Worm (Caenorhabditis elegans): ENCODE measurements around the gene Y16B4A.2.
A peak's percentile ranks its signal among the peaks of the same experiment; 100 is the strongest.

Gene Y16B4A.2

ce11 chrX:14771682-14772081 lies at the start of gene Y16B4A.2:
Gene Y16B4A.2, minus strand, starts transcription at chrX:14771851.
- TF ChIP-seq klf-2 (GFP tag; conservative IDR thresholded peaks at IDR 0.05) = no peak
- TF ChIP-seq ztf-29 (GFP tag; IDR thresholded peaks at IDR 0.05) = no peak
- TF ChIP-seq cog-1 (tag; optimal IDR thresholded peaks at IDR 0.05) = no peak
- TF ChIP-seq flt-1 (GFP tag; IDR thresholded peaks at IDR 0.05) = no peak

- TF ChIP-seq cog-1 (tag; optimal IDR thresholded peaks at IDR 0.05) = no peak
- TF ChIP-seq klf-2 (GFP tag; conservative IDR thresholded peaks at IDR 0.05) = no peak
- TF ChIP-seq ztf-29 (GFP tag; IDR thresholded peaks at IDR 0.05) = no peak
- TF ChIP-seq ref-1 (GFP tag; conservative IDR thresholded peaks at IDR 0.05) = no peak
- no peak for TF ChIP-seq tab-1 (GFP tag; IDR thresholded peaks at IDR 0.05)
- no peak for TF ChIP-seq med-1 (GFP tag; optimal IDR thresholded peaks at IDR 0.05; ENCODE audit: insufficient read depth)
- TF ChIP-seq T22C8.4 (GFP tag; IDR thresholded peaks at IDR 0.05) = no peak
- no peak for TF ChIP-seq ztf-23 (GFP tag; IDR thresholded peaks at IDR 0.05)
- TF ChIP-seq flt-1 (GFP tag; IDR thresholded peaks at IDR 0.05) = no peak
These were observed 47.8 kb upstream of the Y16B4A.2 start for ce11 chrX:14819495-14819894.

- no peak for TF ChIP-seq ztf-29 (GFP tag; IDR thresholded peaks at IDR 0.05)
- no peak for TF ChIP-seq ref-1 (GFP tag; conservative IDR thresholded peaks at IDR 0.05)
- 0 out of 2 replicates have a peak, but pooled peaks have one; percentile 64 for TF ChIP-seq tab-1 (GFP tag; IDR thresholded peaks at IDR 0.05)
- peak; percentile 93 for TF ChIP-seq cog-1 (tag; optimal IDR thresholded peaks at IDR 0.05)
- peak; percentile 27 for TF ChIP-seq T22C8.4 (GFP tag; IDR thresholded peaks at IDR 0.05)
- TF ChIP-seq flt-1 (GFP tag; IDR thresholded peaks at IDR 0.05) = peak; percentile 82; the same call in 1 of the 2 replicates
- peak; percentile 60; the same call in 1 of the 2 replicates for TF ChIP-seq ztf-23 (GFP tag; IDR thresholded peaks at IDR 0.05)
- no peak for TF ChIP-seq klf-2 (GFP tag; conservative IDR thresholded peaks at IDR 0.05)
- no peak for TF ChIP-seq med-1 (GFP tag; optimal IDR thresholded peaks at IDR 0.05; ENCODE audit: insufficient read depth)
These were observed 47.0 kb upstream of the Y16B4A.2 start, which contains the start of gene epn-1 for ce11 chrX:14818464-14819259. Gene epn-1, minus strand, starts transcription at chrX:14818514.

ce11 chrX:14816717-14817116 lies 45.1 kb upstream of the Y16B4A.2 start:
- TF ChIP-seq flt-1 (GFP tag; IDR thresholded peaks at IDR 0.05) (no peak), ref-1 (GFP tag; conservative IDR thresholded peaks at IDR 0.05) (no peak), klf-2 (GFP tag; conservative IDR thresholded peaks at IDR 0.05) (no peak), T22C8.4 (GFP tag; IDR thresholded peaks at IDR 0.05) (no peak), ztf-29 (GFP tag; IDR thresholded peaks at IDR 0.05) (no peak), cog-1 (tag; optimal IDR thresholded peaks at IDR 0.05) (no peak), tab-1 (GFP tag; IDR thresholded peaks at IDR 0.05) (no peak), ztf-23 (GFP tag; IDR thresholded peaks at IDR 0.05) (no peak), med-1 (GFP tag; optimal IDR thresholded peaks at IDR 0.05; ENCODE audit: insufficient read depth) (no peak)

ce11 chrX:14815412-14815811 lies 43.8 kb upstream of the Y16B4A.2 start:
- TF ChIP-seq ztf-29 (GFP tag; IDR thresholded peaks at IDR 0.05) (no peak), med-1 (GFP tag; optimal IDR thresholded peaks at IDR 0.05; ENCODE audit: insufficient read depth) (no peak), tab-1 (GFP tag; IDR thresholded peaks at IDR 0.05) (no peak)

- TF ChIP-seq flt-1 (GFP tag; IDR thresholded peaks at IDR 0.05) (no peak), ztf-23 (GFP tag; IDR thresholded peaks at IDR 0.05) (0 out of 2 replicates have a peak, but pooled peaks have one; percentile 51), cog-1 (tag; optimal IDR thresholded peaks at IDR 0.05) (peak; percentile 65)
These were observed 41.7 kb upstream of the Y16B4A.2 start for ce11 chrX:14813398-14813797.

ce11 chrX:14812061-14812460 lies 40.4 kb upstream of the Y16B4A.2 start, which contains the start of gene T04C10.3:
Gene T04C10.3, plus strand, starts transcription at chrX:14812361.
- TF ChIP-seq klf-2 (GFP tag; conservative IDR thresholded peaks at IDR 0.05) = no peak
- TF ChIP-seq T22C8.4 (GFP tag; IDR thresholded peaks at IDR 0.05) = no peak
- no peak for TF ChIP-seq ref-1 (GFP tag; conservative IDR thresholded peaks at IDR 0.05)
- TF ChIP-seq cog-1 (tag; optimal IDR thresholded peaks at IDR 0.05) = no peak
- TF ChIP-seq ztf-29 (GFP tag; IDR thresholded peaks at IDR 0.05) = no peak
- TF ChIP-seq flt-1 (GFP tag; IDR thresholded peaks at IDR 0.05) = no peak
- no peak for TF ChIP-seq tab-1 (GFP tag; IDR thresholded peaks at IDR 0.05)
- TF ChIP-seq ztf-23 (GFP tag; IDR thresholded peaks at IDR 0.05) = no peak

ce11 chrX:14810718-14811117 lies 39.1 kb upstream of the Y16B4A.2 start, which contains the start of gene atf-4:
Gene atf-4, minus strand, starts transcription at chrX:14810810.
- 0 out of 2 replicates have a peak, but pooled peaks have one; percentile 46 for TF ChIP-seq T22C8.4 (GFP tag; IDR thresholded peaks at IDR 0.05)
- TF ChIP-seq cog-1 (tag; optimal IDR thresholded peaks at IDR 0.05) = no peak
- no peak for TF ChIP-seq ztf-29 (GFP tag; IDR thresholded peaks at IDR 0.05)

ce11 chrX:14809905-14810304 lies 38.3 kb upstream of the Y16B4A.2 start:
- TF ChIP-seq klf-2 (GFP tag; conservative IDR thresholded peaks at IDR 0.05) = no peak
- no peak for TF ChIP-seq tab-1 (GFP tag; IDR thresholded peaks at IDR 0.05)
- TF ChIP-seq med-1 (GFP tag; optimal IDR thresholded peaks at IDR 0.05; ENCODE audit: insufficient read depth) = no peak
- no peak for TF ChIP-seq ztf-23 (GFP tag; IDR thresholded peaks at IDR 0.05)
- TF ChIP-seq T22C8.4 (GFP tag; IDR thresholded peaks at IDR 0.05) = no peak
- no peak for TF ChIP-seq ztf-29 (GFP tag; IDR thresholded peaks at IDR 0.05)
- TF ChIP-seq flt-1 (GFP tag; IDR thresholded peaks at IDR 0.05) = no peak
- TF ChIP-seq ref-1 (GFP tag; conservative IDR thresholded peaks at IDR 0.05) = no peak
- TF ChIP-seq cog-1 (tag; optimal IDR thresholded peaks at IDR 0.05) = no peak

ce11 chrX:14808796-14809195 lies 37.1 kb upstream of the Y16B4A.2 start:
- TF ChIP-seq ztf-23 (GFP tag; IDR thresholded peaks at IDR 0.05) (no peak), flt-1 (GFP tag; IDR thresholded peaks at IDR 0.05) (no peak), T22C8.4 (GFP tag; IDR thresholded peaks at IDR 0.05) (no peak), klf-2 (GFP tag; conservative IDR thresholded peaks at IDR 0.05) (no peak), tab-1 (GFP tag; IDR thresholded peaks at IDR 0.05) (no peak), med-1 (GFP tag; optimal IDR thresholded peaks at IDR 0.05; ENCODE audit: insufficient read depth) (no peak), ref-1 (GFP tag; conservative IDR thresholded peaks at IDR 0.05) (no peak), ztf-29 (GFP tag; IDR thresholded peaks at IDR 0.05) (no peak), cog-1 (tag; optimal IDR thresholded peaks at IDR 0.05) (no peak)
